Fruit fly (Drosophila melanogaster) whole organism, adult: ENCODE results near the gene PMP34.

ENCODE experiments used
- CG11617 ChIP-seq: fragments of 200-800 bp; sonication (Bioruptor generic); optimal IDR thresholded peaks from 2 replicates; lab custom pipeline; 2017; ENCODE audit warnings: mild to moderate bottlenecking, missing biosample characterization, missing genetic modification reagents, missing genetic modification characterization
- CG14711 ChIP-seq: fragments of 200-800 bp; sonication (Bioruptor generic); optimal IDR thresholded peaks from 2 replicates; lab custom pipeline; 2018; ENCODE audit warnings: missing biosample characterization, mild to moderate bottlenecking, missing genetic modification characterization, moderate library complexity
- CG33017 ChIP-seq: fragments of 200-800 bp; sonication (Bioruptor generic); optimal IDR thresholded peaks from 2 replicates; lab custom pipeline; 2018; ENCODE audit warnings: missing biosample characterization, mild to moderate bottlenecking, missing genetic modification characterization, moderate library complexity
- CG7045 ChIP-seq: fragments of 200-800 bp; sonication (Bioruptor generic); optimal IDR thresholded peaks from 2 replicates; lab custom pipeline; 2017; ENCODE audit warnings: missing biosample characterization, mild to moderate bottlenecking, missing genetic modification characterization
- Clk ChIP-seq: fragments of 200-800 bp; sonication (Bioruptor generic); optimal IDR thresholded peaks from 2 replicates; lab custom pipeline; 2017; ENCODE audit warnings: missing biosample characterization, missing genetic modification characterization
- Mnt ChIP-seq: fragments of 200-800 bp; sonication (Bioruptor generic); optimal IDR thresholded peaks from 2 replicates; lab custom pipeline; 2016; ENCODE audit warnings: missing biosample characterization, mild to moderate bottlenecking, missing genetic modification characterization
- cnc ChIP-seq, 2 experiments: fragments of >200 bp; optimal IDR thresholded peaks; 2 replicates each; lab custom pipeline; 2017
- pad ChIP-seq: fragments of 200-800 bp; sonication (Bioruptor generic); optimal IDR thresholded peaks from 3 replicates; lab custom pipeline; 2017; ENCODE audit warnings: missing biosample characterization, missing genetic modification characterization, mild to moderate bottlenecking, moderate library complexity, missing genetic modification reagents
- tj ChIP-seq: fragments of 200-800 bp; sonication (Bioruptor generic); optimal IDR thresholded peaks from 3 replicates; lab custom pipeline; 2017; ENCODE audit warnings: missing biosample characterization, mild to moderate bottlenecking, missing genetic modification characterization, moderate library complexity
- toe ChIP-seq: fragments of 200-800 bp; sonication (Bioruptor generic); optimal IDR thresholded peaks from 2 replicates; lab custom pipeline; 2016; ENCODE audit warnings: missing biosample characterization, missing genetic modification characterization

dm6 chr3L:4328048-4328447 is 9.5 kb downstream of the PMP34 start:
- TF ChIP-seq cnc (optimal IDR thresholded peaks at IDR 0.05; lab: Kevin White, UChicago): no peak
- no peak for TF ChIP-seq tj (GFP tag; lab: Kevin White, UChicago)
- no peak for TF ChIP-seq toe (GFP tag; lab: Kevin White, UChicago)
- TF ChIP-seq CG14711 (tag; lab: Kevin White, UChicago): no peak
- TF ChIP-seq Mnt (GFP tag; lab: Kevin White, UChicago): no peak
- TF ChIP-seq Clk (GFP tag; lab: Kevin White, UChicago): no peak
- no peak for TF ChIP-seq CG11617 (GFP tag; lab: Kevin White, UChicago)
- TF ChIP-seq CG33017: no peak
- TF ChIP-seq pad (GFP tag; lab: Kevin White, UChicago): no peak
- TF ChIP-seq CG7045 (GFP tag; lab: Kevin White, UChicago): no peak
